Fruit fly (Drosophila melanogaster) whole organism, prepupa: Measurements from ENCODE around the gene IscU.

Experiments
- CG10669 ChIP-seq: fragments of 200-800 bp; sonication (Bioruptor generic); optimal IDR thresholded peaks from 3 replicates; lab custom pipeline; 2018; ENCODE audit warnings: missing biosample characterization, mild to moderate bottlenecking, missing genetic modification characterization, moderate library complexity
- CG11294 ChIP-seq: fragments of 200-800 bp; sonication (Bioruptor generic); IDR thresholded peaks from 2 replicates; pipeline ENCODE4 v1.3.6; 2022; ENCODE audit warnings: missing biosample characterization, missing genetic modification characterization
- CG11902 ChIP-seq: fragments of 200-800 bp; sonication (Bioruptor generic); optimal IDR thresholded peaks from 3 replicates; lab custom pipeline; 2016; ENCODE audit warnings: missing biosample characterization, missing genetic modification characterization
- CG16779 ChIP-seq: fragments of 200-800 bp; sonication (Bioruptor generic); optimal IDR thresholded peaks from 3 replicates; lab custom pipeline; 2017; ENCODE audit warnings: missing biosample characterization, mild to moderate bottlenecking, missing genetic modification characterization
- CG31627 ChIP-seq: fragments of 200-800 bp; sonication (Bioruptor generic); optimal IDR thresholded peaks from 3 replicates; lab custom pipeline; 2016; ENCODE audit warnings: missing biosample characterization, missing genetic modification characterization
- CG32006 ChIP-seq: fragments of 200-800 bp; sonication (Bioruptor generic); optimal IDR thresholded peaks from 3 replicates; lab custom pipeline; 2017; ENCODE audit warnings: missing biosample characterization, mild to moderate bottlenecking, missing genetic modification characterization
- CG4318 ChIP-seq: fragments of 200-800 bp; sonication (Bioruptor generic); optimal IDR thresholded peaks from 3 replicates; lab custom pipeline; 2017; ENCODE audit warnings: missing biosample characterization, mild to moderate bottlenecking, missing genetic modification characterization
- CG6276 ChIP-seq: fragments of 200-800 bp; sonication (Bioruptor generic); optimal IDR thresholded peaks from 2 replicates; lab custom pipeline; 2017; ENCODE audit warnings: missing biosample characterization, mild to moderate bottlenecking, missing genetic modification characterization
- CG6792 ChIP-seq: fragments of 200-800 bp; sonication (Bioruptor generic); optimal IDR thresholded peaks from 3 replicates; lab custom pipeline; 2016; ENCODE audit warnings: missing biosample characterization, missing genetic modification characterization
- CG8119 ChIP-seq: fragments of 200-800 bp; sonication (Bioruptor generic); IDR thresholded peaks from 3 replicates; pipeline ENCODE4 v1.3.6; 2022; ENCODE audit warnings: missing biosample characterization, missing genetic modification characterization
- Eip75B ChIP-seq: fragments of 200-800 bp; sonication (Bioruptor generic); optimal IDR thresholded peaks from 3 replicates; lab custom pipeline; 2016; ENCODE audit warnings: missing biosample characterization, missing genetic modification characterization
- Eip78C ChIP-seq: fragments of 200-800 bp; sonication (Bioruptor generic); peaks from one replicate; lab custom pipeline; 2016; ENCODE audit warnings: missing biosample characterization, missing genetic modification characterization
- Ets21C ChIP-seq: fragments of 200-800 bp; sonication (Bioruptor generic); optimal IDR thresholded peaks from 3 replicates; lab custom pipeline; 2016; ENCODE audit warnings: missing biosample characterization, missing genetic modification characterization
- Ets96B ChIP-seq: fragments of 200-800 bp; optimal IDR thresholded peaks from 2 replicates; lab custom pipeline; 2019; ENCODE audit warnings: missing biosample characterization, mild to moderate bottlenecking, missing genetic modification characterization, moderate library complexity
- Gug ChIP-seq: fragments of 200-800 bp; sonication (Bioruptor generic); IDR thresholded peaks from 2 replicates; pipeline ENCODE4 v1.3.6; 2022; ENCODE audit warnings: missing biosample characterization, missing genetic modification characterization
- Hr39 ChIP-seq: fragments of 200-800 bp; sonication (Bioruptor generic); optimal IDR thresholded peaks from 2 replicates; lab custom pipeline; 2016; ENCODE audit warnings: missing biosample characterization, missing genetic modification characterization
- Hr4 ChIP-seq: fragments of 200-800 bp; sonication (Bioruptor generic); optimal IDR thresholded peaks from 3 replicates; lab custom pipeline; 2016; ENCODE audit warnings: missing biosample characterization, missing genetic modification characterization
- Lpt ChIP-seq: fragments of 200-800 bp; sonication (Bioruptor generic); optimal IDR thresholded peaks from 3 replicates; lab custom pipeline; 2016; ENCODE audit warnings: missing biosample characterization, missing genetic modification characterization
- OdsH ChIP-seq: fragments of 200-800 bp; sonication (Bioruptor generic); optimal IDR thresholded peaks from 3 replicates; lab custom pipeline; 2016; ENCODE audit warnings: missing biosample characterization, missing genetic modification characterization
- Smox ChIP-seq: fragments of 200-800 bp; sonication (Bioruptor generic); optimal IDR thresholded peaks from 3 replicates; lab custom pipeline; 2016; ENCODE audit warnings: missing biosample characterization, missing genetic modification characterization
- Sox14 ChIP-seq: fragments of 200-800 bp; sonication (Bioruptor generic); optimal IDR thresholded peaks from 3 replicates; lab custom pipeline; 2016; ENCODE audit warnings: missing biosample characterization, missing genetic modification characterization
- Sox15 ChIP-seq: fragments of 200-800 bp; sonication (Bioruptor generic); optimal IDR thresholded peaks from 3 replicates; lab custom pipeline; 2016; ENCODE audit warnings: missing biosample characterization, missing genetic modification characterization
- achi ChIP-seq: fragments of 200-800 bp; sonication (Bioruptor generic); optimal IDR thresholded peaks from 3 replicates; lab custom pipeline; 2016; ENCODE audit warnings: missing biosample characterization, missing genetic modification characterization
- dac ChIP-seq: fragments of 200-800 bp; sonication (Bioruptor generic); optimal IDR thresholded peaks from 2 replicates; lab custom pipeline; 2017; ENCODE audit warnings: missing biosample characterization, mild to moderate bottlenecking, missing genetic modification characterization
- dsx ChIP-seq: fragments of 200-800 bp; optimal IDR thresholded peaks from 3 replicates; lab custom pipeline; 2019; ENCODE audit warnings: missing biosample characterization, mild to moderate bottlenecking, missing genetic modification characterization, moderate library complexity; ENCODE audit not compliant: poor library complexity, severe bottlenecking
- eg ChIP-seq: fragments of 200-800 bp; sonication (Bioruptor generic); IDR thresholded peaks from 3 replicates; pipeline ENCODE4 v1.3.6; 2022; ENCODE audit warnings: missing biosample characterization, missing genetic modification characterization
- fd59A ChIP-seq: fragments of 200-800 bp; sonication (Bioruptor generic); optimal IDR thresholded peaks from 2 replicates; lab custom pipeline; 2017; ENCODE audit warnings: missing biosample characterization, mild to moderate bottlenecking, missing genetic modification characterization, missing genetic modification reagents
- fd85E ChIP-seq: fragments of 200-800 bp; sonication (Bioruptor generic); optimal IDR thresholded peaks from 3 replicates; lab custom pipeline; 2016; ENCODE audit warnings: missing biosample characterization, missing genetic modification characterization
- fkh ChIP-seq: fragments of 200-800 bp; sonication (Bioruptor generic); optimal IDR thresholded peaks from 3 replicates; lab custom pipeline; 2017; ENCODE audit warnings: missing biosample characterization, mild to moderate bottlenecking, missing genetic modification characterization, moderate library complexity
- pdm3 ChIP-seq: fragments of 200-800 bp; sonication (Bioruptor generic); optimal IDR thresholded peaks from 3 replicates; lab custom pipeline; 2016; ENCODE audit warnings: missing biosample characterization, missing genetic modification characterization
- salr ChIP-seq, 2 experiments: fragments of 200-800 bp; sonication (Bioruptor generic); optimal IDR thresholded peaks; 3 replicates each; lab custom pipeline; 2016 to 2018; ENCODE audit warnings: missing biosample characterization in 2 of 2, missing genetic modification characterization in 2 of 2, mild to moderate bottlenecking in 1 of 2
- ss ChIP-seq, 2 experiments: fragments of 200-800 bp; sonication (Bioruptor generic); optimal IDR thresholded peaks; 2 replicates in 1 of 2; 3 replicates in 1 of 2; lab custom pipeline; 2017 to 2018; ENCODE audit warnings: mild to moderate bottlenecking in 2 of 2, missing biosample characterization in 2 of 2, missing genetic modification characterization in 2 of 2, moderate library complexity in 1 of 2
- svp ChIP-seq: fragments of 200-800 bp; sonication (Bioruptor generic); peaks from one replicate; lab custom pipeline; 2016; ENCODE audit warnings: missing biosample characterization, missing genetic modification characterization
- vri ChIP-seq: fragments of 200-800 bp; sonication (Bioruptor generic); optimal IDR thresholded peaks from 3 replicates; lab custom pipeline; 2016; ENCODE audit warnings: missing biosample characterization, mild to moderate bottlenecking, missing genetic modification characterization

The IscU gene

DNA sequence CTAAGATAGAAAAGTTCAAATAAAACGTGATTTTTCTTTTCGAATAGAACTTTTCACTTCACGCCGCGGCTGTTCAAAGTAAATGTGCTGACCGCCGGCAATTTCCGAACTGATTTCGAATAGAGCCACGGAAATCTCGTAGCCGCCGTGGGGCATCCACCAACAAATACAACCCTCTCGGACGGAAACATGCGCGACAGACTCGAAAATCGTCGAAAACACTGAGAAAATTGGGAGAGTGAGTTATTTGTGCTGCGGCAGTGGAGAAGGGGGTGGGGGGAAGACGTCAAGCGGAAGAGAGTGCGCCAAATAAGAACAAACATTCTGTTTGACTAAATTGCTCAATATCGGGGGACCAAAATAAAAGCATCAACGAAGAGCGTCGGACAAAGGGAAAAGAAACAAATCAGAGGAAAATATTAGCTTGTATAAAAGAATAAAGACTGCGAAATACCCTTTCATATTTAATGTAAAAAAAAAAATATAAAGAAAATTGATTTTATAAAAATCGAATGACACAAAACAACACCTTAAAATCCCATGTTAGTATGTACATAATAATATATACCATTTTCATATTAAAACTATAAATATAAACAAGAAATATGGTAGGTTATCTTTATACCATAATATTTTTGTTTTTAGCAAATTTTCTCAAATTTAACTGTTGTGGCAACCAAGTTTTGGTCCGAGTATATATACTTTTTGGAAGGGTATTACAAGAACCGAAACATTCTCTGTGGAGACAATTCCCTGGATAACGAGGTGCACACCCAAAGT lies 43.5 kb upstream of the IscU start (continued):
- peak; percentile 14 for TF ChIP-seq svp (GFP tag; lab: Kevin White, UChicago)
- TF ChIP-seq CG8119: no peak; the same call in none of the 3 replicates
- TF ChIP-seq dac (GFP tag; lab: Kevin White, UChicago): no peak
- TF ChIP-seq CG11902 (GFP tag; lab: Kevin White, UChicago): no peak
- TF ChIP-seq OdsH (GFP tag; lab: Kevin White, UChicago): peak; percentile 36
- TF ChIP-seq Ets96B (tag; lab: Kevin White, UChicago): peak; percentile 5
- TF ChIP-seq Lpt (GFP tag; lab: Kevin White, UChicago): no peak
- TF ChIP-seq vri: no peak
- TF ChIP-seq Hr39 (GFP tag; lab: Kevin White, UChicago): no peak
- no peak for TF ChIP-seq Eip75B (GFP tag; lab: Kevin White, UChicago)
- no peak for TF ChIP-seq fd85E (GFP tag; lab: Kevin White, UChicago)
- no peak for TF ChIP-seq CG4318
- TF ChIP-seq CG10669: no peak
- TF ChIP-seq eg (GFP tag; lab: Robert Waterston, UW): no peak
- peak; percentile 12 for TF ChIP-seq Hr4 (GFP tag; lab: Kevin White, UChicago)
- TF ChIP-seq CG16779 (tag; lab: Kevin White, UChicago): no peak
- TF ChIP-seq salr (GFP tag; optimal IDR thresholded peaks at IDR 0.05; lab: Kevin White, UChicago): peak in 1 of 2 experiments; percentile 21
- no peak for TF ChIP-seq Sox14 (GFP tag; lab: Kevin White, UChicago)
- no peak for TF ChIP-seq Sox15 (GFP tag; lab: Kevin White, UChicago)
- no peak for TF ChIP-seq Gug (GFP tag; lab: Robert Waterston, UW)
- no peak for TF ChIP-seq fd59A
- TF ChIP-seq CG32006 (GFP tag; lab: Kevin White, UChicago): peak; percentile 38
- TF ChIP-seq CG31627 (GFP tag; lab: Kevin White, UChicago): no peak

DNA sequence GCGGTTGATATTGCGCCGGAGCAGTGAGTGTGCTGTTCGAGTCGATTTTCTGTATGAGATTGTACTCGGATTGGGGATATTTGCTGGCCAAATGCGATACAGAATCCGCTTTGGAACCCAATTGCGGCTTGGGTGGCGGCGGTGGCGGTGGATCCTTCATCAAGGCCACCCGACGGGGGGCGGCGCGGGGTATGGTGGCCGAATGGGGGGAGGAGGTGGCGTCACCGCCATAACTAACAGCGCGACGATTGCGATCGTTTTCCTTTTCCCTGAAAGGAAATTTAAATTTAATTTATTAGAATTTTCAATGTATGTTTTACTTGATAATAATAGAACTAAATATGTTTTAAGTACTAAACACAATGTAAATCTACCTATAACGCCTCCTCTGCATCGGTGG lies 41.1 kb upstream of the IscU start:
- TF ChIP-seq CG11294 (GFP tag; lab: Robert Waterston, UW) (no peak), salr (GFP tag; optimal IDR thresholded peaks at IDR 0.05; lab: Kevin White, UChicago) (no peak), CG4318 (no peak), dac (GFP tag; lab: Kevin White, UChicago) (no peak)

DNA sequence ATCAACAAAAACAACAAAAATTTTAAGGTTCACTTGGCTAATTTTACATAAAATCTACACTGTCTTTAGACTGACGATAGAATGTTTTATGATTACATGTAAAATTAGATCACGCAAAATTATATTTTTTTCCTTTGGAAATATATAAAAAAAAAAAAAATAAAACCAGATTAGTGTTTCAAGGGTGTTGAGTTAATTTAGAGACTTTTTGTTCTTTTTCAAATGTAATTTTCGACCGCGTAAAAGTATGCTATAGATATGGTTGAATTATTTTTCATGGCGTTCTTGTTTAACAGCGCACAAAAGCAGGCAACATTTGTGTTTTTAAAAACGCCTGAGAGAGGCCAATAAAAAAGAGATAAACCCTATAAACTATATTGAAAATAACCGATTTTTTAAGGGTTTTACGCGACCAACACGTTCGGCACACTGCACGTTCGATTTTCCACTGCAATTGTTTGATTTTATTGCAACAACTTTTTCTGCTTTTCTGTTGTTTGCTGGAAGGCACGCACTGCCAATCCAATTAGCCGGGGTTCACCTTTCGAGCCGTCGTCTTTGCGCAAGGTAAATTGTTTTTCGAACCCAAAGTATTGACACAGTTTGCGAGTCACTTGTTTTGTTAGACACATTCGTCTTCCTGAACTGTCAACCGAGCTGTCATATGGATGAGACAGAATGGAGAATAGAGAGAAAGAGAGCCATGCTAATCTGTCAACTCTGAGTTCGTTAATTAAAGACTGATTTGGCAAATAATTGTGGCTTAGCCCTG lies 39.3 kb upstream of the IscU start:
- TF ChIP-seq fkh (GFP tag; lab: Kevin White, UChicago) (peak; percentile 57), dac (GFP tag; lab: Kevin White, UChicago) (no peak), achi (GFP tag; lab: Kevin White, UChicago) (no peak), dsx (GFP tag; lab: Kevin White, UChicago) (peak; percentile 49), Smox (GFP tag; lab: Kevin White, UChicago) (no peak), ss (GFP tag; optimal IDR thresholded peaks at IDR 0.05; lab: Kevin White, UChicago) (peak; percentile 34 to 35), svp (GFP tag; lab: Kevin White, UChicago) (peak; percentile 42), pdm3 (GFP tag; lab: Kevin White, UChicago) (no peak), CG4318 (no peak), Ets96B (tag; lab: Kevin White, UChicago) (peak; percentile 11), CG6792 (GFP tag; lab: Kevin White, UChicago) (no peak), Eip78C (GFP tag; lab: Kevin White, UChicago) (peak; percentile 69), Ets21C (GFP tag; lab: Kevin White, UChicago) (no peak), Lpt (GFP tag; lab: Kevin White, UChicago) (no peak), CG6276 (GFP tag; lab: Kevin White, UChicago) (peak; percentile 34), CG11902 (GFP tag; lab: Kevin White, UChicago) (no peak)
